Worm (Caenorhabditis elegans): ENCODE measurements around the gene rad-54.L2.

rad-54.L2 gene

ce11 chrIV:8881181-8881580, 12.7 kb upstream of the rad-54.L2 start, which contains the start of gene C09G9.8:
Gene C09G9.8 (plus strand): TSS chrIV:8881481.
- TF ChIP-seq ceh-48 (tag; optimal IDR thresholded peaks at IDR 0.05), result no peak
- no peak for TF ChIP-seq ztf-16 (tag; optimal IDR thresholded peaks at IDR 0.05)
- TF ChIP-seq pat-9 (tag; optimal IDR thresholded peaks at IDR 0.05), result no peak
- no peak for TF ChIP-seq K09A11.1 (tag; optimal IDR thresholded peaks at IDR 0.05; ENCODE audit: insufficient read depth)

DNA sequence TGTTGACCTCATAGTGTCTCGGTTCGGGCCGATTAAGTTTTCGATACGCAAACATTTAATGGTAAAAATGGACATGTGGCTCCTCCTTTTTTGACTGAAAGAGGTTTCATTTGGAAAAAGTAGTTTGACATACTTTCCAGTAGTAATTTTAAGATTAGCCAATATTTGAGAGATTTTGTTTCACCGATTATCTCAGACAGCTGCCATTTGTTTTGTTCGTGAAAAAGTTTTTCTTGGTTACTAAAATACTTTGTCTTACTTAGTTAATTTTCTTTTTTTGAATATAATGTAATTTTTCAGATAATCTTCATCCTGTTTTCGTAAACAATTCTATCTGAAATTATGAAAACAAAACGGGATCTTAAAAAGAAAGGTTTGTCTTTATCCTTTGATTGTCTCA, 7.6 kb upstream of the rad-54.L2 start, which contains the start of gene C09G9.5:
C09G9.5 (plus strand) TSS at position 301 of the 400 bp plus-strand sequence.
- TF ChIP-seq ceh-31 (tag; optimal IDR thresholded peaks at IDR 0.05) (no peak), pat-9 (tag; optimal IDR thresholded peaks at IDR 0.05) (no peak), sox-4 (tag; optimal IDR thresholded peaks at IDR 0.05) (no peak), Y22D7AL.16 (tag; optimal IDR thresholded peaks at IDR 0.05) (no peak), tbx-2 (tag; optimal IDR thresholded peaks at IDR 0.05) (no peak), ceh-19 (GFP tag; optimal IDR thresholded peaks at IDR 0.05) (no peak), ceh-48 (tag; optimal IDR thresholded peaks at IDR 0.05) (no peak), K09A11.1 (tag; optimal IDR thresholded peaks at IDR 0.05; ENCODE audit: insufficient read depth) (no peak), F13H6.1 (tag; optimal IDR thresholded peaks at IDR 0.05) (no peak), lim-6 (tag; optimal IDR thresholded peaks at IDR 0.05) (no peak), pag-3 (tag; optimal IDR thresholded peaks at IDR 0.05; ENCODE audit: borderline replicate concordance) (no peak), pha-4 (tag; optimal IDR thresholded peaks at IDR 0.05) (no peak), hlh-30 (tag; optimal IDR thresholded peaks at IDR 0.05; ENCODE audit: insufficient read depth) (no peak), nfya-1 (tag; optimal IDR thresholded peaks at IDR 0.05) (no peak), madf-2 (tag; optimal IDR thresholded peaks at IDR 0.05) (no peak), T23F11.4 (GFP tag; optimal IDR thresholded peaks at IDR 0.05) (no peak), ceh-18 (tag; optimal IDR thresholded peaks at IDR 0.05) (no peak), odd-2 (tag; optimal IDR thresholded peaks at IDR 0.05) (no peak)

DNA sequence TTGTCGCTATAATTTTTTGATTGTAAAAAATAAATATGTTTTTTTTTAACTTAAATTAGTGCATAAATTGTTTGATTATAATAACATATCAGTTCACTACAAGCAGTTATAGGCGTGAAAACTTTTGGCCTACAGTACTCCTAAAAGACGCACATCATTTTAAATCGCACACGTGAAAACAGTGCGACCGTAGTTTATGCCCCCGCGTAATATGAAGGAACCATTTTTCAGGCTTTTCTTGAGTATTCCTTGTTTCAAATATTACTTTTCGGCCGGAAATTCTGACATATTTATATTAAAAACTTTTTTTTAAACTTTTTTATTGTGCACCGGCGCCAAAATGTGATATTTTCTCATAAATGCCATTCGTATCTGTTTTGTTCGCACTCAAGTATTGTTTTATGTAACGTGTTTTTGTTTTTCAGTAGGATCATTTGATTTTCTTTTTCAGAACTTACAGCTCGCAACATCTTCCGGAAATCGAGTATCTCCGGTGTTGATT, 5.3 kb upstream of the rad-54.L2 start, which contains the start of gene oma-1:
oma-1 (plus strand) TSS at position 452 of the 502 bp plus-strand sequence.
- TF ChIP-seq ceh-48 (tag; optimal IDR thresholded peaks at IDR 0.05), result no peak
- TF ChIP-seq hlh-6 (tag; optimal IDR thresholded peaks at IDR 0.05), result no peak
- no peak for TF ChIP-seq sox-2 (GFP tag; IDR thresholded peaks at IDR 0.05)
- TF ChIP-seq T23F11.4 (GFP tag; optimal IDR thresholded peaks at IDR 0.05), result no peak
- no peak for TF ChIP-seq pha-2 (tag; optimal IDR thresholded peaks at IDR 0.05)
- TF ChIP-seq ceh-6 (GFP tag; optimal IDR thresholded peaks at IDR 0.05), result no peak
- TF ChIP-seq ceh-31 (tag; optimal IDR thresholded peaks at IDR 0.05), result no peak
- TF ChIP-seq K02D7.2 (tag; optimal IDR thresholded peaks at IDR 0.05), result no peak
- no peak for TF ChIP-seq unc-3 (GFP tag; conservative IDR thresholded peaks at IDR 0.05)
- TF ChIP-seq unc-3 (tag; optimal IDR thresholded peaks at IDR 0.05), result no peak
- TF ChIP-seq fax-1 (tag; optimal IDR thresholded peaks at IDR 0.05), result no peak
- TF ChIP-seq ceh-2 (tag; optimal IDR thresholded peaks at IDR 0.05), result no peak
- no peak for TF ChIP-seq ceh-30 (tag; optimal IDR thresholded peaks at IDR 0.05)
- no peak for TF ChIP-seq zip-5 (tag; optimal IDR thresholded peaks at IDR 0.05)
- no peak for TF ChIP-seq ceh-9 (tag; optimal IDR thresholded peaks at IDR 0.05)

DNA sequence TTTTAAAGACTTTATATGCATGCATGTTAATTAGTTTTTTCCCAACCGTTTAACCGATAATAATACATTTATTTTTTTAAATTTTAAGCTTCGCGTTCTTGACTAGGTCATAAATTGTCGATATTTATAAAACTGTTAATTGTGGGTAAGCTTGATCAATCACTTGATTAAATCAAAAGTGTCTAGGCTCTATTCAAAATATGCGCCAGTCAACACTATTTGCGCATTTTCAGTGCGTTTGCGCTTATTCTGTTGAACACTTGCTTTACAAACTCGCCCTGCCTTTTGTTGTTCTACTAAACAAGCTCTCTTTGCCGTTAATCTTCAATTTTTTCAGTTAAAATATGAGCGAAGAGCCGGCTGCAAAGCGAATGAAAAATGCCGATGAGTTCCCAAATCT, 2.7 kb upstream of the rad-54.L2 start, which contains the start of gene spr-2:
spr-2 (plus strand) TSS at position 332 of the 400 bp plus-strand sequence.
- TF ChIP-seq ceh-30 (tag; optimal IDR thresholded peaks at IDR 0.05), result peak; percentile 13
- peak; percentile 85 for TF ChIP-seq unc-42 (tag; optimal IDR thresholded peaks at IDR 0.05)
- peak; percentile 8 for TF ChIP-seq fkh-10 (GFP tag; optimal IDR thresholded peaks at IDR 0.05)
- peak; percentile 36 for TF ChIP-seq unc-86 (tag; optimal IDR thresholded peaks at IDR 0.05)
- TF ChIP-seq ceh-45 (GFP tag; IDR thresholded peaks at IDR 0.05), result no peak
- TF ChIP-seq hlh-6 (tag; optimal IDR thresholded peaks at IDR 0.05), result no peak
- TF ChIP-seq che-1 (tag; optimal IDR thresholded peaks at IDR 0.05), result no peak
- no peak for TF ChIP-seq ets-4 (tag; optimal IDR thresholded peaks at IDR 0.05)
- no peak for TF ChIP-seq ceh-2 (tag; optimal IDR thresholded peaks at IDR 0.05)
- no peak for TF ChIP-seq pat-9 (tag; optimal IDR thresholded peaks at IDR 0.05)
- no peak for TF ChIP-seq nfya-1 (tag; optimal IDR thresholded peaks at IDR 0.05)
- peak; percentile 16 for TF ChIP-seq ceh-31 (tag; optimal IDR thresholded peaks at IDR 0.05)
- TF ChIP-seq hlh-30 (tag; optimal IDR thresholded peaks at IDR 0.05; ENCODE audit: insufficient read depth), result peak; percentile 21
- peak; percentile 17 for TF ChIP-seq ceh-14 (tag; optimal IDR thresholded peaks at IDR 0.05)
- no peak for TF ChIP-seq ahr-1 (tag; optimal IDR thresholded peaks at IDR 0.05)
- no peak for TF ChIP-seq C38D4.7 (GFP tag; optimal IDR thresholded peaks at IDR 0.05)

Measured in whole organism, late embryonic.